Worm (Caenorhabditis elegans) whole organism, midembryonic: ENCODE data around the gene C43C3.4.

Source experiments
- T22C8.4 ChIP-seq: fragments of 200-800 bp; sonication (Bioruptor generic); IDR thresholded peaks from 2 replicates; pipeline ENCODE4 v1.3.6; 2022; ENCODE audit warnings: missing genetic modification characterization, missing compliant biosample characterization
- flt-1 ChIP-seq: fragments of 200-800 bp; sonication (Bioruptor generic); IDR thresholded peaks from 2 replicates; pipeline ENCODE4 v1.3.6; 2022; ENCODE audit warnings: missing genetic modification characterization, missing compliant biosample characterization
- klf-2 ChIP-seq: fragments of 200-800 bp; sonication (Bioruptor generic); conservative IDR thresholded peaks from 2 replicates; pipeline ENCODE4 v1.3.6; 2022; ENCODE audit warnings: missing genetic modification reagents, missing genetic modification characterization, missing compliant biosample characterization
- tab-1 ChIP-seq: fragments of 200-800 bp; sonication (Bioruptor generic); IDR thresholded peaks from 2 replicates; pipeline ENCODE4 v1.3.6; 2022; ENCODE audit warnings: missing genetic modification characterization, missing compliant biosample characterization

DNA sequence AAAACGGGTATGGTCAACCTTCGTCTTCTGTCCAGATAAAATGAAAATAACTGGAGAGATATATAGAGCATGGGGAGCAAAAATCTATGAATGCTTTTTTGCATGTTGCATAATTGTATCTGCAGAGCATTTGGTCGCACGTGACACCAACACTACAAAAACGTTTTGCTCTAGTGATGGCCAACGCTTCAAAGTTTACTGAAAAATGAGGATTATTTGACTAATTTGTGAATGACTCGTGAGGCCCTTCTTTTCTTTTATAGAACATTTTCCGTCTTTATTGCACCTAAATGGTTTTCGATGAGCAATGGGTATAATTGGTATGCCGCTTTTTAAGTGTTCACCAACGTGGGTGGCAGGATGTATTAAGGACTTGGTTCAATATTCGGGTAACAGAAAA, 21.2 kb downstream of the C43C3.4 start:
- TF ChIP-seq klf-2 (GFP tag; lab: Robert Waterston, UW) = no peak
- no peak for TF ChIP-seq flt-1 (GFP tag; lab: Robert Waterston, UW)
- no peak for TF ChIP-seq T22C8.4 (GFP tag; lab: Robert Waterston, UW)
- TF ChIP-seq tab-1 (GFP tag; lab: Robert Waterston, UW) = no peak
